Fruit fly (Drosophila melanogaster): ENCODE data around the gene Cht5.
A peak's percentile ranks its signal among the peaks of the same experiment; 100 is the strongest.

The Cht5 gene

DNA sequence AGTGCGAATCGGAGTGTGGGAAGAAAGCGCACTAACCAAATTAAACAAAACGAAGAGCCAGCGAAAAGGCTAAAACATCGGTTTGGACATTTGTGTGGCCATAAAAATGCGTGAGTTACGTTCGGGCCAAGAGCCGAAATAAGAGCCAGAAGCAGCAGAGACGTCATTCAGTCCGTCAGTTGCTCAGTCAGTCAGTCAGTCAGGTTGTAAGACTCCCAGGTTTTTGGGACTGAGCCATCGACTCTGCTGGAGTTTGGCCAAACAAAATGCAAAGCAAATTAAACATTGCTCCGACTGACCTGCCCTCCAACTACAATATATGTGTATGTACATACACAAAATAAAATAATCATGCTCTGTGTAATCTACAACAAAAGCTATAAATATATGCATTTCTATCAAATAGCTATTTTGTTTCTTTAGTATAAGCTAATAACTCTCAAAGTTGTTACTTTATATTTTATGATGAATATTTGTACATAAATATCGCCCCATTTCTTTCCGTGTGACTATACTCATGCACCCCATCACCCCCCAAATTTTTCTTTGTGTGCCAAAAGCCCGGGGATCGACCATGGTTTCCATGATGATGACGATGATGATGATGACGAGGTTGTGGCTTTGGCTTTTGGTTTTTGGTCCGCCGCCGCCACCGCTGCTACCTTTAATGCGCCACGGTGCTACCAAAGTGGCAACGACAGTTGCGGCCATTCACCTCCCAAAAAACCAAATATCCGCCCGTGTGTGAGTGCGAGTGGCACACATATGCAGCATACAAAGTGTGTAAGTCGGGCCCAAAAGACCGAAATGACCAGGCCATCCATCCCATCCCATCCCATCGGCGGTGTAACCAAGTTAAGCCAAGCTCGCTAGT, 26.0 kb downstream of the Cht5 start:
- TF ChIP-seq pan (optimal IDR thresholded peaks at IDR 0.05) (no peak), CG8478 (optimal IDR thresholded peaks at IDR 0.05) (no peak), psq (optimal IDR thresholded peaks at IDR 0.05) (no peak), Dll (optimal IDR thresholded peaks at IDR 0.05) (no peak), usp (GFP tag; optimal IDR thresholded peaks at IDR 0.05) (no peak), EcR (GFP tag; optimal IDR thresholded peaks at IDR 0.05) (peak in 1 of 2 experiments; percentile 60)

- no peak for TF ChIP-seq psq (optimal IDR thresholded peaks at IDR 0.05)
- TF ChIP-seq Dll (optimal IDR thresholded peaks at IDR 0.05), result no peak
These were observed 26.8 kb downstream of the Cht5 start for dm6 chr3R:13793979-13794665.

dm6 chr3R:13794666-13795055, 27.3 kb downstream of the Cht5 start:
- TF ChIP-seq Dll (optimal IDR thresholded peaks at IDR 0.05) (peak; percentile 50), EcR (GFP tag; optimal IDR thresholded peaks at IDR 0.05) (peak in 1 of 2 experiments; percentile 80), CG8478 (optimal IDR thresholded peaks at IDR 0.05) (peak; percentile 84), usp (GFP tag; optimal IDR thresholded peaks at IDR 0.05) (no peak)

DNA sequence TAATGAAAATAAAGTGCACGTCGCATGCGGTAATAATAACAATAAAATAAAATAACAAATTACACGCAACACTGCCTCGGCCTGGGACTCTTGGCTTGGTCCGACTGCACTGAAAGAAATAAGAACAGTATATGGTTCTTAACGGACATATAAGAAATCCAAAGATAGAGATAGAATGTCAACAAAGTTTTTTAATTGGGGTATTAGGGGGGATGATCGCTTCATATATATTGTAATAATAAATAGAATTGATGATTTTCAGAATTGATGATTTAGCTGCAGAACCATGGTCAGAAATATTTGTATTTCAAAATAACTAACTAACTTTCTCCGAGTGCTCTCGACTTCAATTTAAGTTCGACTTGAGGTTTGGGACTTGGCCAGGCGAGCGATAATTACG, 28.7 kb downstream of the Cht5 start:
- no peak for TF ChIP-seq usp (GFP tag; optimal IDR thresholded peaks at IDR 0.05)
- TF ChIP-seq pan (optimal IDR thresholded peaks at IDR 0.05), result no peak
- no peak for TF ChIP-seq EcR (GFP tag; optimal IDR thresholded peaks at IDR 0.05)
- TF ChIP-seq CG8478 (optimal IDR thresholded peaks at IDR 0.05), result no peak
- TF ChIP-seq Dll (optimal IDR thresholded peaks at IDR 0.05), result no peak
- no peak for TF ChIP-seq psq (optimal IDR thresholded peaks at IDR 0.05)

DNA sequence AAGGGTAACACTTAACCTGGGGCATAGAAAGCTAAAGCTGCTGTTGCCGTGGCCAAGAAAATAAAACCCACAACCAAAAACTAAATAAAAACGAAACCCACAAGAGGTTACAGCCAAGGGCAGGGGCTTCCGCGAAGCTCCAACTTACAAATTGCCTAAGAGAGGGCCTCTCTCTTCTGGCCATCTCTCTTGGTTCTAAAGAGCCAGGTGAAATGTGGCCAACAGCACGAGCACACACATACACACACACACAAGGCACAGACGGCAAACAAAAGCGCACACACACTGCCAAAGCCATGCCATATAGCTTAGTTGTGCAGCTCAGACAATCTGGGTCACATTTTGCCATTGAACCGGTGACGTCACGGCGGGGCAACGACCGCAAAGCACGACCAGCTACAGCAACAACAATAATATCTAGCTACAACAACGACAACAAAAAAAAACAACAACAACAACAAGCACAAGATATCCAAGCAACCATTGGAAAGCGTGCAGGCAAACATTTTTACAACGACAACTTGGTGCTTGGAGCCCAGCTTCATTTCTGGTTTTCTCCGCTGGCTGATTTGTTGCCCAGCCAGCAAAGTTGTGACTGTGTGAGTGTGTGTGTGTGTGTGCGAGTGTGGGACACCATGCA, 29.4 kb downstream of the Cht5 start:
- TF ChIP-seq EcR (GFP tag; optimal IDR thresholded peaks at IDR 0.05) (peak; percentile 89 to 99), usp (GFP tag; optimal IDR thresholded peaks at IDR 0.05) (no peak), pan (optimal IDR thresholded peaks at IDR 0.05) (no peak), Dll (optimal IDR thresholded peaks at IDR 0.05) (peak; percentile 36)

dm6 chr3R:13797269-13797677, 29.9 kb downstream of the Cht5 start:
- no peak for TF ChIP-seq CG8478 (optimal IDR thresholded peaks at IDR 0.05)
- TF ChIP-seq pan (optimal IDR thresholded peaks at IDR 0.05), result no peak
- no peak for TF ChIP-seq usp (GFP tag; optimal IDR thresholded peaks at IDR 0.05)
- TF ChIP-seq psq (optimal IDR thresholded peaks at IDR 0.05), result no peak
- no peak for TF ChIP-seq EcR (GFP tag; optimal IDR thresholded peaks at IDR 0.05)
- no peak for TF ChIP-seq Dll (optimal IDR thresholded peaks at IDR 0.05)

DNA sequence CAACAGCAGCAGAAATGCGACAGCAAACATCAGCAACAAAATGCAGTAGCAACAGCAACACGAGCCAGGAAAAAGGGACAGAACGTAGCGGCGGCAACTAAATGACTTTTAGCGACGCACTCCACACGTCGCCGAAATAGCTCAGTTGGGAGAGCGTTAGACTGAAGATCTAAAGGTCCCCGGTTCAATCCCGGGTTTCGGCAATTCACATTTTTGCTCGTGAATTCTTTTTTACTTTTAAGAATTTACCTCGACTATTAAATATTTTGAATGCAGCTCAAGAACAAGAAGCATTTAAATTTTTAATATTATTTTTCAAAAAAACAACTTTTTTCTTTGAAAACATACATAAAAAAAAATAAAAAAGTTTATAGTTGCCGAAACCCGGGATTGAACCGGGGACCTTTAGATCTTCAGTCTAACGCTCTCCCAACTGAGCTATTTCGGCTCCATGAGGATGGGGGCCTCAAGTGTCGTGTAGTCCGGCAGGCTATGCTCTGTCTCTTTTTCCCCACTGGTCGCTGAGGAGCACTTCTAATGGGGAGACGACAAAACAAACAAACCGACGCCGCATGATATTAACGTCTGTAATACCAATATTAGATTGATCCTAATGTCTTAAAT, 30.6 kb downstream of the Cht5 start:
- TF ChIP-seq CG8478 (optimal IDR thresholded peaks at IDR 0.05) (no peak), psq (optimal IDR thresholded peaks at IDR 0.05) (no peak), pan (optimal IDR thresholded peaks at IDR 0.05) (no peak), EcR (GFP tag; optimal IDR thresholded peaks at IDR 0.05) (no peak), usp (GFP tag; optimal IDR thresholded peaks at IDR 0.05) (no peak), Dll (optimal IDR thresholded peaks at IDR 0.05) (no peak)

dm6 chr3R:13799567-13800429, 32.4 kb downstream of the Cht5 start:
- TF ChIP-seq CG8478 (optimal IDR thresholded peaks at IDR 0.05) (no peak), psq (optimal IDR thresholded peaks at IDR 0.05) (no peak), pan (optimal IDR thresholded peaks at IDR 0.05) (no peak), usp (GFP tag; optimal IDR thresholded peaks at IDR 0.05) (no peak), Dll (optimal IDR thresholded peaks at IDR 0.05) (no peak)

DNA sequence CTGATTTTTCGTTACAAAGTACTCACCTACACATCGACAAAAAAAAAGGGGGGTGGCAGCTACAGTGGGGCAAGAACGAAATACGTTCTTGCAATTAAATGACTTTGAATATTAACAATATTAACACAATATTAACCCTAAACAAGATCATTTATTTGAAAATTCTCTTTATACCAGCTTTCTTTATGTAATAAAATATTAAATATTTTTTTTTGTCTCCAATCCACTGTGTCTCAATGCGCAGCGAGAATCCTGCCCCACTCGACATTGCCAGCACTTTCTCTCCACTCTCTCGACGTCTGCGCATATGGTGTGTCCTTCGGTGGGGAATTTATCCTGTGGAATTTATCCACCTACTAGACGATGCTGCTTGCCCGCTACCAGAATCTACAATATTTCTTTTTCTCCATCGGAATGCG, 33.1 kb downstream of the Cht5 start:
- no peak for TF ChIP-seq pan (optimal IDR thresholded peaks at IDR 0.05)

dm6 chr3R:13801184-13802056, 34.1 kb downstream of the Cht5 start:
- TF ChIP-seq Dll (optimal IDR thresholded peaks at IDR 0.05), result peak; percentile 10
- no peak for TF ChIP-seq pan (optimal IDR thresholded peaks at IDR 0.05)
- no peak for TF ChIP-seq EcR (GFP tag; optimal IDR thresholded peaks at IDR 0.05)

Measured in whole organism.